Fruit fly (Drosophila melanogaster) whole organism, wandering third instar larva: ENCODE measurements around the gene Mpcp2.

Source experiments
- Dfd ChIP-seq: fragments of >200 bp; optimal IDR thresholded peaks from 2 replicates; lab custom pipeline; 2017; ENCODE audit warnings: missing biosample characterization, missing genetic modification characterization
- Sp1 ChIP-seq: fragments of 200-800 bp; sonication (Bioruptor generic); optimal IDR thresholded peaks from 3 replicates; lab custom pipeline; 2019; ENCODE audit warnings: missing biosample characterization, mild to moderate bottlenecking, missing genetic modification characterization, moderate library complexity
- foxo ChIP-seq, 2 experiments: fragments of 200-800 bp; sonication (Bioruptor generic); optimal IDR thresholded peaks; 2 replicates in 1 of 2; 3 replicates in 1 of 2; lab custom pipeline; 2016 to 2017; ENCODE audit warnings: missing biosample characterization in 2 of 2, missing genetic modification characterization in 2 of 2
- jim ChIP-seq: fragments of 175-275, 200-325 bp; sonication (Bioruptor generic); optimal IDR thresholded peaks from 2 replicates; lab custom pipeline; 2016; ENCODE audit warnings: missing biosample characterization, mild to moderate bottlenecking, missing genetic modification characterization
- rgr ChIP-seq: fragments of 200-800 bp; sonication (Bioruptor generic); optimal IDR thresholded peaks from 3 replicates; lab custom pipeline; 2016; ENCODE audit warnings: missing biosample characterization, mild to moderate bottlenecking, missing genetic modification characterization

Mpcp2 gene

dm6 chr3L:14582736-14583135, 45.3 kb downstream of the Mpcp2 start:
- TF ChIP-seq Sp1 = no peak
- no peak for TF ChIP-seq rgr
- no peak for TF ChIP-seq jim (GFP tag; lab: Kevin White, UChicago)
- no peak for TF ChIP-seq foxo (GFP tag; optimal IDR thresholded peaks at IDR 0.05; lab: Kevin White, UChicago)

- TF ChIP-seq Dfd (GFP tag; lab: Kevin White, UChicago) = no peak
Measured at dm6 chr3L:14583803-14584202, 46.4 kb downstream of the Mpcp2 start.
